Worm (Caenorhabditis elegans) whole organism, L1 larva: ENCODE data around the gene rol-8.

Source experiments
- C04F5.9 ChIP-seq: sonication (generic microtip); optimal IDR thresholded peaks from 2 replicates; lab custom pipeline; 2016; ENCODE audit warnings: missing genetic modification characterization, missing compliant biosample characterization
- C34B4.2 ChIP-seq: sonication (generic microtip); optimal IDR thresholded peaks from 2 replicates; lab custom pipeline; 2017; ENCODE audit warnings: mild to moderate bottlenecking, missing genetic modification characterization, missing compliant biosample characterization
- F16B12.6 ChIP-seq: fragments of 150-350 bp; optimal IDR thresholded peaks from 2 replicates; lab custom pipeline; 2014; ENCODE audit warnings: missing biosample characterization, missing genetic modification characterization
- aha-1 ChIP-seq: fragments of 150-350 bp; optimal IDR thresholded peaks from 2 replicates; lab custom pipeline; 2014; ENCODE audit warnings: missing biosample characterization, missing genetic modification characterization
- ama-1 ChIP-seq: fragments of 150-350 bp; optimal IDR thresholded peaks from 2 replicates; lab custom pipeline; 2014
- blmp-1 ChIP-seq: fragments of 150-350 bp; optimal IDR thresholded peaks from 2 replicates; lab custom pipeline; 2014; ENCODE audit warnings: missing biosample characterization, missing genetic modification characterization
- ceh-82 ChIP-seq, 3 experiments: fragments of 150-350 bp in 1 of 3; sonication (generic microtip) in 2 of 3; optimal IDR thresholded peaks; 2 replicates each; lab custom pipeline; 2014 to 2017; ENCODE audit warnings: missing biosample characterization in 3 of 3, missing genetic modification characterization in 3 of 3
- ceh-90 ChIP-seq: sonication (generic microtip); optimal IDR thresholded peaks from 2 replicates; lab custom pipeline; 2016; ENCODE audit warnings: missing genetic modification characterization, missing compliant biosample characterization
- efl-1 ChIP-seq, 4 experiments: fragments of 150-350 bp; optimal IDR thresholded peaks in 3 of 4; peaks in 1 of 4; 1 replicate in 1 of 4; 2 replicates in 3 of 4; lab custom pipeline; 2014; ENCODE audit warnings: missing biosample characterization in 2 of 4, missing genetic modification characterization in 2 of 4, missing genetic modification reagents in 2 of 4
- egl-27 ChIP-seq, 2 experiments: fragments of 150-350 bp in 1 of 2; sonication (generic microtip); optimal IDR thresholded peaks; 3 replicates each; lab custom pipeline; 2017 to 2018; ENCODE audit warnings: missing biosample characterization in 2 of 2, missing genetic modification characterization in 2 of 2, missing genetic modification reagents in 2 of 2
- elt-2 ChIP-seq: sonication (generic microtip); optimal IDR thresholded peaks from 2 replicates; lab custom pipeline; 2016; ENCODE audit warnings: missing genetic modification characterization, mild to moderate bottlenecking, inconsistent platforms, missing compliant biosample characterization, missing genetic modification reagents
- elt-3 ChIP-seq, 6 experiments: fragments of 150-350 bp in 1 of 6; sonication (generic microtip); optimal IDR thresholded peaks; 2 replicates each; lab custom pipeline; 2017 to 2018; ENCODE audit warnings: missing biosample characterization in 6 of 6, missing genetic modification characterization in 6 of 6, inconsistent platforms in 1 of 6
- ets-5 ChIP-seq: fragments of 200-800 bp; sonication (Bioruptor generic); IDR thresholded peaks from 2 replicates; pipeline ENCODE4 v1.3.6; 2022; ENCODE audit warnings: missing genetic modification characterization, missing compliant biosample characterization
- fkh-10 ChIP-seq: sonication (generic microtip); optimal IDR thresholded peaks from 2 replicates; lab custom pipeline; 2017; ENCODE audit warnings: missing biosample characterization, missing genetic modification reagents, missing genetic modification characterization
- fkh-8 ChIP-seq: sonication (generic microtip); optimal IDR thresholded peaks from 2 replicates; lab custom pipeline; 2016; ENCODE audit warnings: mild to moderate bottlenecking, missing genetic modification characterization, missing compliant biosample characterization
- grh-1 ChIP-seq: fragments of 200-800 bp; sonication (Bioruptor generic); IDR thresholded peaks from 2 replicates; pipeline ENCODE4 v1.3.6; 2022; ENCODE audit warnings: missing genetic modification reagents, missing genetic modification characterization, missing compliant biosample characterization
- hpl-2 ChIP-seq: fragments of 150-350 bp; optimal IDR thresholded peaks from 2 replicates; lab custom pipeline; 2014; ENCODE audit warnings: missing biosample characterization, missing genetic modification reagents, missing genetic modification characterization
- irx-1 ChIP-seq: sonication (generic microtip); optimal IDR thresholded peaks from 2 replicates; lab custom pipeline; 2016; ENCODE audit warnings: missing genetic modification characterization, missing compliant biosample characterization
- lin-13 ChIP-seq: fragments of 150-350 bp; optimal IDR thresholded peaks from 2 replicates; lab custom pipeline; 2014; ENCODE audit warnings: missing biosample characterization, missing genetic modification reagents, missing genetic modification characterization
- lin-14 ChIP-seq: fragments of 200-800 bp; sonication (Bioruptor generic); optimal IDR thresholded peaks from 2 replicates; lab custom pipeline; 2018; ENCODE audit warnings: mild to moderate bottlenecking, missing genetic modification characterization, moderate library complexity, missing compliant biosample characterization
- lin-15B ChIP-seq: fragments of 150-350 bp; sonication (generic microtip); optimal IDR thresholded peaks from 3 replicates; lab custom pipeline; 2014; ENCODE audit warnings: missing biosample characterization, missing genetic modification characterization
- lir-3 ChIP-seq: sonication (generic microtip); optimal IDR thresholded peaks from 2 replicates; lab custom pipeline; 2016; ENCODE audit warnings: mild to moderate bottlenecking, missing genetic modification characterization, moderate library complexity, missing compliant biosample characterization; ENCODE audit not compliant: poor library complexity
- lsy-2 ChIP-seq, 2 experiments: fragments of 150-350 bp; optimal IDR thresholded peaks; 2 replicates each; lab custom pipeline; 2014; ENCODE audit warnings: missing biosample characterization in 2 of 2, missing genetic modification characterization in 2 of 2
- mep-1 ChIP-seq: fragments of 150-350 bp; optimal IDR thresholded peaks from 2 replicates; lab custom pipeline; 2014; ENCODE audit warnings: missing biosample characterization, missing genetic modification characterization
- nhr-11 ChIP-seq: fragments of 150-350 bp; optimal IDR thresholded peaks from 2 replicates; lab custom pipeline; 2014; ENCODE audit warnings: missing biosample characterization, missing genetic modification characterization
- nhr-12 ChIP-seq: sonication (generic microtip); optimal IDR thresholded peaks from 2 replicates; lab custom pipeline; 2017; ENCODE audit warnings: missing biosample characterization, missing genetic modification characterization
- nhr-20 ChIP-seq: sonication (generic microtip); optimal IDR thresholded peaks from 2 replicates; lab custom pipeline; 2016; ENCODE audit warnings: mild to moderate bottlenecking, missing genetic modification characterization, missing compliant biosample characterization
- nhr-28 ChIP-seq: fragments of 150-350 bp; optimal IDR thresholded peaks from 2 replicates; lab custom pipeline; 2014; ENCODE audit warnings: missing biosample characterization, missing genetic modification characterization
- nhr-47 ChIP-seq: sonication (generic microtip); optimal IDR thresholded peaks from 2 replicates; lab custom pipeline; 2016; ENCODE audit warnings: mild to moderate bottlenecking, missing genetic modification characterization, moderate library complexity, missing compliant biosample characterization
- nhr-71 ChIP-seq: sonication (generic microtip); optimal IDR thresholded peaks from 2 replicates; lab custom pipeline; 2016; ENCODE audit warnings: mild to moderate bottlenecking, missing genetic modification characterization, moderate library complexity, missing compliant biosample characterization
- nhr-85 ChIP-seq: sonication (generic microtip); peaks from one replicate; lab custom pipeline; 2016; ENCODE audit warnings: missing genetic modification characterization, inconsistent platforms, missing compliant biosample characterization
- nhr-90 ChIP-seq: sonication (generic microtip); optimal IDR thresholded peaks from 2 replicates; lab custom pipeline; 2016; ENCODE audit warnings: mild to moderate bottlenecking, missing genetic modification characterization, missing compliant biosample characterization; ENCODE audit not compliant: poor library complexity
- pax-3 ChIP-seq: fragments of 200-800 bp; sonication (Bioruptor generic); optimal IDR thresholded peaks from 2 replicates; lab custom pipeline; 2018; ENCODE audit warnings: mild to moderate bottlenecking, missing genetic modification characterization, moderate library complexity, missing compliant biosample characterization
- skn-1 ChIP-seq: fragments of 150-350 bp; optimal IDR thresholded peaks from 2 replicates; lab custom pipeline; 2014; ENCODE audit warnings: missing biosample characterization, missing genetic modification characterization
- tbx-2 ChIP-seq: sonication (generic microtip); optimal IDR thresholded peaks from 2 replicates; lab custom pipeline; 2016; ENCODE audit warnings: missing genetic modification characterization, missing compliant biosample characterization
- tlp-1 ChIP-seq: fragments of 150-350 bp; optimal IDR thresholded peaks from 2 replicates; lab custom pipeline; 2014; ENCODE audit warnings: missing biosample characterization, missing genetic modification characterization
- unc-62 ChIP-seq: fragments of 150-350 bp; optimal IDR thresholded peaks from 2 replicates; lab custom pipeline; 2014; ENCODE audit warnings: missing biosample characterization, missing genetic modification reagents, missing genetic modification characterization
- unc-86 ChIP-seq: sonication (generic microtip); optimal IDR thresholded peaks from 2 replicates; lab custom pipeline; 2016; ENCODE audit warnings: missing genetic modification characterization, missing compliant biosample characterization
- unc-98 ChIP-seq: fragments of 200-800 bp; sonication (Bioruptor generic); IDR thresholded peaks from 2 replicates; pipeline ENCODE4 v1.3.6; 2022; ENCODE audit warnings: missing genetic modification characterization, missing compliant biosample characterization
- vab-15 ChIP-seq: sonication (generic microtip); optimal IDR thresholded peaks from 2 replicates; lab custom pipeline; 2017; ENCODE audit warnings: missing genotype, mild to moderate bottlenecking, missing genetic modification characterization, missing compliant biosample characterization
- xbp-1 ChIP-seq: sonication (generic microtip); optimal IDR thresholded peaks from 2 replicates; lab custom pipeline; 2016; ENCODE audit warnings: missing genetic modification characterization, missing compliant biosample characterization
- zip-4 ChIP-seq: fragments of 200-800 bp; sonication (Bioruptor generic); optimal IDR thresholded peaks from 2 replicates; lab custom pipeline; 2018; ENCODE audit warnings: mild to moderate bottlenecking, missing genetic modification characterization, moderate library complexity, missing compliant biosample characterization
- ztf-11 ChIP-seq, 2 experiments: sonication (generic microtip); optimal IDR thresholded peaks; 2 replicates each; lab custom pipeline; 2016 to 2017; ENCODE audit warnings: missing genetic modification characterization in 2 of 2, missing biosample characterization in 1 of 2, missing compliant biosample characterization in 1 of 2

Gene rol-8

DNA sequence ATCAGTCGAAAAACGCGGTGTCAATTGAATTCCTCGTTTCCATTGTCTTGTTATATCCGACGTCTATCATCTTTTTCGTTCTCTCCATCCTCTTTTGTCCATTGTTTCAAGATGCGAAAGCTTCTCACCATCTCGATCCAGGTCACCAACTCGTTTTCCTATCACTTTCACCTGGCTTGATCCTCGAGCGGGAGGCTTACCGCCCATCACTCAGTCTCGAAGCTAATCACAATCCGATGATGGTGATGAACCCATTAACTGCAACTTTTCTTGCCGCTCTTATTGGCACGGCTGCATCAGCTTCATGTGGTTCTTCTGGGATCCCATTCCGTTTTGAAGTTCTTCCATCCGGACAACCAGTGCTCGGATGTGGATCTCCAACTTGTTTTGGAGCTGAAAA, 13.0 kb upstream of the rol-8 start, which contains the start of gene wrt-1:
wrt-1 (plus strand) TSS at position 53 of the 400 bp plus-strand sequence.
- TF ChIP-seq nhr-47 (tag; lab: Kevin White, UChicago) (no peak), F16B12.6 (tag; lab: Kevin White, UChicago) (no peak), efl-1 (optimal IDR thresholded peaks at IDR 0.05; lab: Kevin White, UChicago) (no peak), efl-1 (GFP tag; optimal IDR thresholded peaks at IDR 0.05 in 1 of 2; lab: Kevin White, UChicago) (peak in 1 of 2 experiments; percentile 10), nhr-12 (no peak), lin-13 (no peak), elt-2 (tag; lab: Kevin White, UChicago) (no peak), egl-27 (tag; optimal IDR thresholded peaks at IDR 0.05; lab: Kevin White, UChicago) (no peak), tbx-2 (tag; lab: Kevin White, UChicago) (no peak), fkh-8 (tag; lab: Kevin White, UChicago) (no peak), blmp-1 (tag; lab: Kevin White, UChicago) (peak; percentile 94), fkh-10 (GFP tag; lab: Kevin White, UChicago) (no peak), unc-98 (no peak)

DNA sequence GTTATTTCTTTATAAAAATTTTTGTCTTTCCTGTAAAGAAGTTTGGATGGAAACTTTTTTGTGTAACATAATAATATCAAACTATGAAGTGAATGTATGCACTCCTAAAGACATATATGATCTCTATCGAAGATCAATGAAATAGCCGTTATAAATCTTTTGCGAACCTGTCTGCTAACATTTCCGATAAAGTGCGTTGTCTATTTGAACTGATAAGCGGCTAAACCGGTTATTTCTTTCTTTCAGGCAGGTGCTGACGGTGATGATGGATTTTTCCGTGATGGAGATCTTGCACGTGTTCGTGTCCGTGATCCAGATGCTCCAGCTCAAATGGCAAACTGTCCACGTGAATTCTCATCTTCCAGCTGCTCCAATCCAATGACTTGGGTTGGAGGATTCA, 12.4 kb upstream of the rol-8 start:
- TF ChIP-seq ama-1 (lab: Kevin White, UChicago) (no peak), nhr-85 (peak; percentile 69), efl-1 (optimal IDR thresholded peaks at IDR 0.05; lab: Kevin White, UChicago) (no peak), efl-1 (GFP tag; optimal IDR thresholded peaks at IDR 0.05 in 1 of 2; lab: Kevin White, UChicago) (peak in 1 of 2 experiments; percentile 72), ets-5 (GFP tag; lab: Robert Waterston, UW) (no peak), blmp-1 (tag; lab: Kevin White, UChicago) (peak; percentile 64), pax-3 (tag; lab: Kevin White, UChicago) (no peak), unc-86 (no peak), lin-15B (tag; lab: Kevin White, UChicago) (no peak), elt-3 (tag; optimal IDR thresholded peaks at IDR 0.05; lab: Kevin White, UChicago) (peak in 3 of 6 experiments; percentile 3 to 26 (median 9)), aha-1 (tag; lab: Kevin White, UChicago) (no peak), grh-1 (GFP tag; lab: Robert Waterston, UW) (peak; percentile 62; the same call in 1 of the 2 replicates), unc-62 (GFP tag; lab: Kevin White, UChicago) (no peak), lin-13 (no peak), ceh-82 (tag; optimal IDR thresholded peaks at IDR 0.05; lab: Kevin White, UChicago) (no peak), C34B4.2 (tag; lab: Kevin White, UChicago) (no peak)
- TF ChIP-seq, all 84 proteins: peak for 5

DNA sequence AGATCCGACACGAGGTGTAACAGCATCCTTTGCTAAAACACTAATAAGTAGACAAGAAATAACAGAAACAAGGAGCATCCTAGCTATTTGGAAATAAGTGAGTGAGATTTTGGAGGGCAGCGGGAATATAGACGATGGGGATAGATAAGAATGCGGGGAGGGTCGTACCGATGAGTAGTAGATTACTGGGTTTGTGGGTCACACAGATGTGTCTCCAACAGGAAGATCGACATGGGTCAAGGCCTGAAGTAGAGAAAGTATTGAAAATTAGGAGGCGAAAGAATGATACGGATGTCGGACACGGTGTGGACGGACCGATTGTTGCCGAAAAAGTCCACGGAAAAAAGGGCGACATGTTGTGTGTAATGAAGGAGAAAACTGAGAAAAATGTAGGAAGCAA, 9.5 kb upstream of the rol-8 start, which contains the start of gene wrt-10:
wrt-10 (minus strand) TSS at position 195 of the 400 bp plus-strand sequence.
- no peak for TF ChIP-seq fkh-8 (tag; lab: Kevin White, UChicago)
- TF ChIP-seq blmp-1 (tag; lab: Kevin White, UChicago): peak; percentile 91
- no peak for TF ChIP-seq nhr-47 (tag; lab: Kevin White, UChicago)
- TF ChIP-seq zip-4: no peak
- peak; percentile 57 for TF ChIP-seq nhr-85

DNA sequence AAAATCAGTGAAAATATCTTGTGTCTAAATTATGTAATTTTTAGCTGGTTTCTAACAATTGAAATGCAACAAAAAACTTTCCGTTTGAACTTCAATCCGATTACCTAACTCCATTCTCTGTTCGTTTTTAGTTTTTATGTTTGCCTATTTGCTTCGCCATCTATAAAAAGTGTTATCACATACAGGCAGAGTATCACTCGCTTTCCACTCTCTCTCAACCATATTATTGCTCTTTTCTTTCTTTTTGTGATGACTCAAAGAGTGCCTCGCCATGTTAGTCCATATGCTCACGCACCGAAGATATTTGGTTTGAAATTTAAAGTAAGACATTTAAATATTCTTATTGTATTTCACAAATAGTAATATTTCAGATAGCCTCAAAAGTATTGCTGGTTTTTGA, 9.0 kb upstream of the rol-8 start, which contains the start of gene ZK1290.13:
ZK1290.13 (plus strand) TSS at position 73 of the 400 bp plus-strand sequence.
- TF ChIP-seq ceh-90: no peak
- TF ChIP-seq nhr-11 (tag; lab: Kevin White, UChicago): no peak
- TF ChIP-seq skn-1: no peak
- no peak for TF ChIP-seq xbp-1 (tag; lab: Kevin White, UChicago)
- TF ChIP-seq C04F5.9: no peak
- TF ChIP-seq, all 84 proteins: peak for 0

DNA sequence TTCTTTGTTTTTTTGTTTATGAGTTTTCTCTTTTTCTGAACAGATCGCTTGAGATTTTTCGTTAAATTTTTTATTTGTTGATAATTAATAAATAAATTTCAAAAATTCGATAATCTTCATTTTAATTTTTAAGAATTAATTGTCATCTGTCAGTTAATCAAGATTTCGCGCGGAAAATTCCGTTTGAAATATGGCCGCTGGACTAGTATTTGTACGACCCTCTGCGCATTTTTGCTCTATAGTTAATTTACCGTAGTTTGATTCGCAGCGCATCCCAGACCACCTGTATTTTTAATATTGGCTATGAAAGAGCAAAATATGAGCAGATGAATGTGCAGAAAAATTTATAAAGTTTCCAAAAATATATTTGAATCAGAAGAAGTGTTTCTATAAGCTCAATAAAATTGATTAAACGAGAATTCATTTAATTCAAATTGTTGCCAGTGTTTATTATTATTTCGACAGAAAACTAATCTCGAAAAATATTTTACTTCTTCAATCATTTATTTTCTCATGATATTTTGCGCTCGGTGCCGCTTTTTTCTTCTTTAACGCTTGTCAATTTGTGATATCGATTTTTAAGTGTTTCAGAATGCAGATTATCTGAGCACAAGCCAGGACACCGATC, 6.2 kb upstream of the rol-8 start, which contains the start of gene nfi-1:
nfi-1 (plus strand) TSS at position 578 of the 628 bp plus-strand sequence.
- TF ChIP-seq tlp-1 (tag; lab: Kevin White, UChicago) (no peak), unc-62 (GFP tag; lab: Kevin White, UChicago) (no peak), efl-1 (optimal IDR thresholded peaks at IDR 0.05; lab: Kevin White, UChicago) (peak; percentile 44 to 80), efl-1 (GFP tag; optimal IDR thresholded peaks at IDR 0.05 in 1 of 2; lab: Kevin White, UChicago) (peak; percentile 82 to 97), nhr-20 (tag; lab: Kevin White, UChicago) (peak; percentile 58), lir-3 (tag; lab: Kevin White, UChicago) (peak; percentile 67), irx-1 (tag; lab: Kevin White, UChicago) (no peak), hpl-2 (GFP tag; lab: Kevin White, UChicago) (no peak), lsy-2 (tag; optimal IDR thresholded peaks at IDR 0.05; lab: Kevin White, UChicago) (peak; percentile 75 to 97), C04F5.9 (no peak), vab-15 (tag; lab: Kevin White, UChicago) (peak; percentile 18), lin-14 (peak; percentile 60), nhr-28 (tag; lab: Kevin White, UChicago) (no peak), mep-1 (tag; lab: Kevin White, UChicago) (peak; percentile 56), nhr-90 (tag; lab: Kevin White, UChicago) (peak; percentile 11), ztf-11 (tag; optimal IDR thresholded peaks at IDR 0.05; lab: Kevin White, UChicago) (peak in 1 of 2 experiments; percentile 28), nhr-71 (peak; percentile 62), skn-1 (peak; percentile 37)
